Fruit fly (Drosophila melanogaster) whole organism, larva: Measurements from ENCODE around the gene CG4957.

Experiments used
- noc ChIP-seq: fragments of 200-800 bp; sonication (Bioruptor generic); optimal IDR thresholded peaks from 3 replicates; lab custom pipeline; 2019; ENCODE audit warnings: missing biosample characterization, mild to moderate bottlenecking, missing genetic modification characterization, moderate library complexity

Gene CG4957

dm6 chr2L:10268688-10269087, at the start of gene CG4957:
Gene CG4957, plus strand, starts transcription at chr2L:10268872.
- TF ChIP-seq noc (tag; lab: Kevin White, UChicago) = no peak

- no peak for TF ChIP-seq noc (tag; lab: Kevin White, UChicago)
Observed at dm6 chr2L:10220010-10220409, 48.7 kb upstream of the CG4957 start.

dm6 chr2L:10220501-10221386, 47.9 kb upstream of the CG4957 start, which contains the start of the genes Npc1a and Prosalpha6:
Gene Npc1a, minus strand, starts transcription at chr2L:10221216.
Gene Prosalpha6, plus strand, starts transcription at chr2L:10221351.
- no peak for TF ChIP-seq noc (tag; lab: Kevin White, UChicago)

- no peak for TF ChIP-seq noc (tag; lab: Kevin White, UChicago)
Observed at dm6 chr2L:10221387-10221705, 47.3 kb upstream of the CG4957 start.

dm6 chr2L:10222550-10223231, 46.0 kb upstream of the CG4957 start, which contains the start of gene Bcs1:
Gene Bcs1, plus strand, starts transcription at chr2L:10222657.
- TF ChIP-seq noc (tag; lab: Kevin White, UChicago) = no peak

- TF ChIP-seq noc (tag; lab: Kevin White, UChicago) = no peak
Observed at dm6 chr2L:10226213-10226723, 42.4 kb upstream of the CG4957 start.

dm6 chr2L:10226724-10227407, 41.8 kb upstream of the CG4957 start, which contains the start of gene CG5708:
Gene CG5708, minus strand, starts transcription at chr2L:10226808.
- TF ChIP-seq noc (tag; lab: Kevin White, UChicago) = no peak

- no peak for TF ChIP-seq noc (tag; lab: Kevin White, UChicago)
Observed at dm6 chr2L:10230455-10230854, 38.2 kb upstream of the CG4957 start.

dm6 chr2L:10231092-10231494, 37.6 kb upstream of the CG4957 start:
- TF ChIP-seq noc (tag; lab: Kevin White, UChicago) = no peak

- TF ChIP-seq noc (tag; lab: Kevin White, UChicago) = no peak
Observed at dm6 chr2L:10231510-10231909, 37.2 kb upstream of the CG4957 start, which contains the start of gene ova. Gene ova, minus strand, starts transcription at chr2L:10231692.

- no peak for TF ChIP-seq noc (tag; lab: Kevin White, UChicago)
Observed at dm6 chr2L:10232152-10232816, 36.4 kb upstream of the CG4957 start, which contains the start of gene eEF1delta. Gene eEF1delta, plus strand, starts transcription at chr2L:10232507.

- no peak for TF ChIP-seq noc (tag; lab: Kevin White, UChicago)
Observed at dm6 chr2L:10232827-10233226, 35.8 kb upstream of the CG4957 start.

dm6 chr2L:10237725-10238446, 30.8 kb upstream of the CG4957 start, which contains the start of gene mthl15:
Gene mthl15, minus strand, starts transcription at chr2L:10238317.
- no peak for TF ChIP-seq noc (tag; lab: Kevin White, UChicago)
